Worm (Caenorhabditis elegans): Measurements from ENCODE around the gene srw-145.

Gene srw-145

ce11 chrV:13961927-13962419 lies 25.0 kb downstream of the srw-145 start, which contains the start of the genes algn-13 and R10D12.13:
TSS of gene algn-13 (minus strand) at chrV:13961977.
TSS of gene R10D12.13 (plus strand) at chrV:13962417.
- TF ChIP-seq ceh-36 (tag; optimal IDR thresholded peaks at IDR 0.05) (peak; percentile 60), tra-4 (tag; optimal IDR thresholded peaks at IDR 0.05) (peak; percentile 42), ceh-13 (GFP tag; optimal IDR thresholded peaks at IDR 0.05) (peak; percentile 50), B0310.2 (tag; optimal IDR thresholded peaks at IDR 0.05) (peak; percentile 48), F13C5.2 (tag; optimal IDR thresholded peaks at IDR 0.05) (peak; percentile 85), ets-7 (tag; optimal IDR thresholded peaks at IDR 0.05) (peak; percentile 69), scrt-1 (GFP tag; IDR thresholded peaks at IDR 0.05) (peak; percentile 77), hnd-1 (tag; optimal IDR thresholded peaks at IDR 0.05) (peak; percentile 62), tbx-11 (GFP tag; IDR thresholded peaks at IDR 0.05) (peak; percentile 80; the same call in 1 of the 2 replicates), tbx-37 (GFP tag; conservative IDR thresholded peaks at IDR 0.05) (peak; percentile 73; the same call in 1 of the 2 replicates), hmg-4 (GFP tag; optimal IDR thresholded peaks at IDR 0.05) (peak; percentile 77), aly-1 (tag; optimal IDR thresholded peaks at IDR 0.05) (peak; percentile 57), pes-1 (GFP tag; IDR thresholded peaks at IDR 0.05) (peak; percentile 89), sea-1 (GFP tag; conservative IDR thresholded peaks at IDR 0.05) (peak; percentile 83), ama-1 (optimal IDR thresholded peaks at IDR 0.05) (no peak), flt-1 (GFP tag; IDR thresholded peaks at IDR 0.05) (peak; percentile 73), hmbx-1 (tag; optimal IDR thresholded peaks at IDR 0.05) (peak; percentile 47)

DNA sequence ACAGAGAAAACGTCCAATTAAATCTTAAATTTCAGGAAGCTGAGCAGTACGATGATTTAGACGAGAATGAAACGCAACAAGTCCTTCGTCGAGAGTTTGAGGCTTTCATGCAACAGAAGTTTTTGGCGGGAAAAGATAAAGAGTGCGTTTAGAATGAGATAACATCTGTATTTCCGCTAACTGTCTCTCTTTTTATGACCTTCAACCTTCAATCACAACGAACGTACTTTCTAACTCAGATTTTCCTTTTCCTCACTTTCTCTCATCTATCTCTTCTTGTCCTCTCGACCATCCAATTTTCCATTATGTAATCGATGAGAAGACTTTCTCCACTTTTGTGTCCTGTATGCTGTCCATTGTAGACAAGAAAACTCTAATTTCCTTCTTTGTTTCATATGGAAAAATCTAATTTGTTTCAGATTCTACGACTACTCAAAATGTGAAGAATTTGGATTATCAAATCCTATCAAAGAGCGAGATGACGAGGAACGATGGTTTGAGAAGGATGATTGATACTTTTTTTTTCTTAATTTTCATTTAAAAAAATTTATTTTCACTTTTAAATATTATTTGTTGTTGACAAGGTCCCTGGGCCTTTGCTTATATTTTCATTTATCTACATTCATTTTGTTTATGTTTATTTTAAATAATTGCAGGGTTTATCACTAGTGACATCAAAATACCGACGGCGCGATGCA lies 26.5 kb downstream of the srw-145 start, which contains the start of gene sao-1:
Gene sao-1 (plus strand): TSS at position 648 of the 698 bp plus-strand sequence.
- no peak for TF ChIP-seq ama-1 (optimal IDR thresholded peaks at IDR 0.05)
- TF ChIP-seq scrt-1 (GFP tag; IDR thresholded peaks at IDR 0.05): no peak
- TF ChIP-seq tra-4 (tag; optimal IDR thresholded peaks at IDR 0.05): no peak
- TF ChIP-seq ceh-13 (GFP tag; optimal IDR thresholded peaks at IDR 0.05): no peak
- no peak for TF ChIP-seq aly-1 (tag; optimal IDR thresholded peaks at IDR 0.05)
- TF ChIP-seq tbx-11 (GFP tag; IDR thresholded peaks at IDR 0.05): no peak
- no peak for TF ChIP-seq ets-7 (tag; optimal IDR thresholded peaks at IDR 0.05)
- TF ChIP-seq hnd-1 (tag; optimal IDR thresholded peaks at IDR 0.05): no peak
- TF ChIP-seq tbx-37 (GFP tag; conservative IDR thresholded peaks at IDR 0.05): no peak
- TF ChIP-seq B0310.2 (tag; optimal IDR thresholded peaks at IDR 0.05): no peak
- TF ChIP-seq pes-1 (GFP tag; IDR thresholded peaks at IDR 0.05): no peak

DNA sequence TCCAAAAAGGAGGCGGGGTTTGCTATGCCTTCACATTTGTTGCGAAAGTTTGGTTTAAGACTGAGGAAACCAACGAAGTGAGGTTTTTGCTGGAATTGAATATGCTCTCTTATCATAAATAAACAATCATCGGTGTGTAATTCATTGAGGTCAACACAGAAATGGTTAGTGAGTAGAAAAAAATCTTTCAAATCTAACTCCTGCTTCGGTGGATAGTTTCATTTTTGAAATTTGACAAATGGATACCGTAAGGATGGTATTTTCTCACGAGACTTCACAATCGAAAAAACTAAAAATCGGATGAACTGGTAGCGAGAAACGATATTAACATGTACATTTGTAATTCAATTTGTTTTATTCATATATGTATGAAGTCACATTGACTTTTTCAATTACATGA lies 43.9 kb downstream of the srw-145 start, which contains the start of gene eol-1:
Gene eol-1 (minus strand): TSS at position 101 of the 400 bp plus-strand sequence.
- TF ChIP-seq hmbx-1 (tag; optimal IDR thresholded peaks at IDR 0.05) (no peak), ama-1 (optimal IDR thresholded peaks at IDR 0.05) (no peak), ceh-13 (GFP tag; optimal IDR thresholded peaks at IDR 0.05) (no peak), hmg-4 (GFP tag; optimal IDR thresholded peaks at IDR 0.05) (no peak), tra-4 (tag; optimal IDR thresholded peaks at IDR 0.05) (no peak), scrt-1 (GFP tag; IDR thresholded peaks at IDR 0.05) (no peak), B0310.2 (tag; optimal IDR thresholded peaks at IDR 0.05) (no peak), ceh-36 (tag; optimal IDR thresholded peaks at IDR 0.05) (no peak), tbx-11 (GFP tag; IDR thresholded peaks at IDR 0.05) (no peak), flt-1 (GFP tag; IDR thresholded peaks at IDR 0.05) (no peak), aly-1 (tag; optimal IDR thresholded peaks at IDR 0.05) (no peak), tbx-37 (GFP tag; conservative IDR thresholded peaks at IDR 0.05) (no peak), hnd-1 (tag; optimal IDR thresholded peaks at IDR 0.05) (no peak), ets-7 (tag; optimal IDR thresholded peaks at IDR 0.05) (no peak), F13C5.2 (tag; optimal IDR thresholded peaks at IDR 0.05) (no peak), sea-1 (GFP tag; conservative IDR thresholded peaks at IDR 0.05) (no peak), pes-1 (GFP tag; IDR thresholded peaks at IDR 0.05) (no peak)

- no peak for TF ChIP-seq ceh-13 (GFP tag; optimal IDR thresholded peaks at IDR 0.05)
- TF ChIP-seq pes-1 (GFP tag; IDR thresholded peaks at IDR 0.05): no peak
Observed at ce11 chrV:13981677-13982076, 44.7 kb downstream of the srw-145 start.

DNA sequence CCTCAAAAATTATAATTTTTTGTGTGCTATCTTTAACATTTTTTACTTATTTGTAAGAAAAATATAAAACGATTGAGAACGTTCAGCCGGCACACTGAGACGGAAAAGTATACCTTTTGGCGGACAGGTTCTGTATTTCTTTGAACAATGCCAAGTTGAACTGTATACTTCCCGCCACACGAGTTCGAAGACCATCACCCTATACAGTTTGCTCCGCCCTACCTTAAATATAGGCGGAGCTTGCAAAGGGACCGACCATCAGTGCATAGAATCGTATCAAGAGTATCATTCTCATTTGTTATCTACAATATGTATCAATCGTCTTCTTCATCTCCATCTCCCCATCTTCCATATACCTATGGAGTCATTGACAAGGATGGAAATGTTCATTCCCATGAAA lies 47.9 kb downstream of the srw-145 start, which contains the start of gene end-1:
Gene end-1 (plus strand): TSS at position 301 of the 400 bp plus-strand sequence.
- TF ChIP-seq tra-4 (tag; optimal IDR thresholded peaks at IDR 0.05): no peak
- no peak for TF ChIP-seq sea-1 (GFP tag; conservative IDR thresholded peaks at IDR 0.05)
- TF ChIP-seq aly-1 (tag; optimal IDR thresholded peaks at IDR 0.05): no peak
- TF ChIP-seq tbx-37 (GFP tag; conservative IDR thresholded peaks at IDR 0.05): no peak
- TF ChIP-seq ceh-13 (GFP tag; optimal IDR thresholded peaks at IDR 0.05): no peak
- no peak for TF ChIP-seq ceh-36 (tag; optimal IDR thresholded peaks at IDR 0.05)
- no peak for TF ChIP-seq pes-1 (GFP tag; IDR thresholded peaks at IDR 0.05)
- TF ChIP-seq hmg-4 (GFP tag; optimal IDR thresholded peaks at IDR 0.05): no peak
- no peak for TF ChIP-seq scrt-1 (GFP tag; IDR thresholded peaks at IDR 0.05)

- TF ChIP-seq hmbx-1 (tag; optimal IDR thresholded peaks at IDR 0.05) (no peak), B0310.2 (tag; optimal IDR thresholded peaks at IDR 0.05) (no peak), ceh-36 (tag; optimal IDR thresholded peaks at IDR 0.05) (no peak), F13C5.2 (tag; optimal IDR thresholded peaks at IDR 0.05) (no peak), tbx-37 (GFP tag; conservative IDR thresholded peaks at IDR 0.05) (no peak), tra-4 (tag; optimal IDR thresholded peaks at IDR 0.05) (no peak), ama-1 (optimal IDR thresholded peaks at IDR 0.05) (no peak), flt-1 (GFP tag; IDR thresholded peaks at IDR 0.05) (no peak), sea-1 (GFP tag; conservative IDR thresholded peaks at IDR 0.05) (no peak), scrt-1 (GFP tag; IDR thresholded peaks at IDR 0.05) (no peak)
Observed at ce11 chrV:13986823-13987222, 49.9 kb downstream of the srw-145 start.
